Fruit fly (Drosophila melanogaster): ENCODE data around the gene CDK2AP1.

Gene CDK2AP1

dm6 chrX:11148272-11148835 is 10.7 kb downstream of the CDK2AP1 start, which contains the start of gene Ran (continued):
- TF ChIP-seq dmrt99B (tag; optimal IDR thresholded peaks at IDR 0.05) (no peak), lola (GFP tag; optimal IDR thresholded peaks at IDR 0.05) (peak in 1 of 3 experiments; percentile 42), rib (GFP tag; IDR thresholded peaks at IDR 0.05) (no peak), CG9727 (GFP tag; optimal IDR thresholded peaks at IDR 0.05) (no peak), Stat92E (GFP tag; optimal IDR thresholded peaks at IDR 0.05) (peak in 1 of 3 experiments; percentile 31), HHEX (GFP tag; optimal IDR thresholded peaks at IDR 0.05) (no peak), tio (GFP tag; optimal IDR thresholded peaks at IDR 0.05) (no peak), Neu2 (GFP tag; optimal IDR thresholded peaks at IDR 0.05; ENCODE audit: borderline replicate concordance) (no peak), CG17361 (GFP tag; IDR thresholded peaks at IDR 0.05) (no peak), Atf-2 (GFP tag; optimal IDR thresholded peaks at IDR 0.05) (no peak), TFAM (GFP tag; optimal IDR thresholded peaks at IDR 0.05) (no peak), CG12744 (GFP tag; optimal IDR thresholded peaks at IDR 0.05) (no peak), Lhr (GFP tag; optimal IDR thresholded peaks at IDR 0.05) (no peak), caup (GFP tag; optimal IDR thresholded peaks at IDR 0.05; ENCODE audit: severe bottlenecking) (no peak), NFAT (GFP tag; IDR thresholded peaks at IDR 0.05) (no peak), CG3838 (GFP tag; optimal IDR thresholded peaks at IDR 0.05) (no peak), Dll (GFP tag; IDR thresholded peaks at IDR 0.05; ENCODE audit: partially characterized antibody) (no peak), Eip74EF (GFP tag; optimal IDR thresholded peaks at IDR 0.05) (no peak), cad (GFP tag; optimal IDR thresholded peaks at IDR 0.05) (no peak), dysf (GFP tag; IDR thresholded peaks at IDR 0.05) (no peak), Six4 (GFP tag; optimal IDR thresholded peaks at IDR 0.05) (no peak), hkb (optimal IDR thresholded peaks at IDR 0.05) (no peak), hkb (GFP tag; IDR thresholded peaks at IDR 0.05) (no peak), CG8359 (GFP tag; optimal IDR thresholded peaks at IDR 0.05; ENCODE audit: borderline replicate concordance) (no peak), Xbp1 (GFP tag; optimal IDR thresholded peaks at IDR 0.05) (no peak), chinmo (GFP tag; IDR thresholded peaks at IDR 0.05; ENCODE audit: partially characterized antibody) (no peak), CG12236 (GFP tag; optimal IDR thresholded peaks at IDR 0.05) (no peak), bowl (GFP tag; IDR thresholded peaks at IDR 0.05) (no peak), CG34224 (GFP tag; IDR thresholded peaks at IDR 0.05; ENCODE audit: partially characterized antibody) (0 out of 3 replicates have a peak, but pooled peaks have one; percentile 31), Hsf (GFP tag; optimal IDR thresholded peaks at IDR 0.05) (no peak), CG7745 (tag; optimal IDR thresholded peaks at IDR 0.05) (no peak), prd (optimal IDR thresholded peaks at IDR 0.05) (no peak), prd (GFP tag; IDR thresholded peaks at IDR 0.05) (0 out of 3 replicates have a peak, but pooled peaks have one; percentile 16), Awh (GFP tag; IDR thresholded peaks at IDR 0.05) (no peak), H2.0 (GFP tag; IDR thresholded peaks at IDR 0.05) (no peak), tna (GFP tag; IDR thresholded peaks at IDR 0.05; ENCODE audit: partially characterized antibody) (no peak), maf-S (GFP tag; optimal IDR thresholded peaks at IDR 0.05) (no peak), CG3847 (GFP tag; IDR thresholded peaks at IDR 0.05) (peak; percentile 47), cwo (GFP tag; optimal IDR thresholded peaks at IDR 0.05) (no peak), zf30C (GFP tag; optimal IDR thresholded peaks at IDR 0.05) (no peak), CG31441 (GFP tag; IDR thresholded peaks at IDR 0.05) (no peak), bsh (GFP tag; optimal IDR thresholded peaks at IDR 0.05) (no peak), CG4730 (GFP tag; IDR thresholded peaks at IDR 0.05) (no peak), zfh2 (GFP tag; optimal IDR thresholded peaks at IDR 0.05) (peak; percentile 16), CG11398 (GFP tag; optimal IDR thresholded peaks at IDR 0.05) (no peak), zen2 (GFP tag; IDR thresholded peaks at IDR 0.05; ENCODE audit: partially characterized antibody) (no peak), CG4617 (GFP tag; optimal IDR thresholded peaks at IDR 0.05; ENCODE audit: borderline replicate concordance) (peak; percentile 15), hb (GFP tag; IDR thresholded peaks at IDR 0.05; ENCODE audit: partially characterized antibody) (no peak), Atf6 (GFP tag; IDR thresholded peaks at IDR 0.05) (no peak), Drgx (GFP tag; IDR thresholded peaks at IDR 0.05) (no peak)

All from whole organism, embryonic.